Worm (Caenorhabditis elegans): ENCODE results near the gene acs-14.

DNA sequence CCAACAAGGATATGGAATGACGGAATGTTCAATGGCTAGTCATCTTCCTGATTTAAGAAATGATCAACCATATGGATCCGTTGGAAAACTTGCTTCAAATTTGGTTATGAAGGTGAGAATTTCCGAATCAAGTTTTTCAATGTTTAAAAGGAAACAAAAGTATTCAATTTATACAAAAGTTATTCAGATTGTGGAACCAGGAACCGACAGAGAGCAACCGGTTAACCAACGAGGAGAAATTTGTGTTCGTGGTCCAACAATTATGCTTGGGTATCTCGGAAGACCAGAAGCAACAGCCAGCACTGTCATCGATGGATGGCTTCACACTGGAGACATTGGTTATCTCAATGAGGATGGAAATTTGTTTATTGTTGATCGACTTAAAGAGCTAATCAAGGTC is 1.7 kb downstream of the acs-14 start:
- TF ChIP-seq him-1 (tag; optimal IDR thresholded peaks at IDR 0.05) (no peak), dao-5 (tag; optimal IDR thresholded peaks at IDR 0.05) (no peak), W03F9.2 (tag; optimal IDR thresholded peaks at IDR 0.05) (no peak)
